Fruit fly (Drosophila melanogaster): ENCODE measurements around the gene MBD-like.

Gene MBD-like

DNA sequence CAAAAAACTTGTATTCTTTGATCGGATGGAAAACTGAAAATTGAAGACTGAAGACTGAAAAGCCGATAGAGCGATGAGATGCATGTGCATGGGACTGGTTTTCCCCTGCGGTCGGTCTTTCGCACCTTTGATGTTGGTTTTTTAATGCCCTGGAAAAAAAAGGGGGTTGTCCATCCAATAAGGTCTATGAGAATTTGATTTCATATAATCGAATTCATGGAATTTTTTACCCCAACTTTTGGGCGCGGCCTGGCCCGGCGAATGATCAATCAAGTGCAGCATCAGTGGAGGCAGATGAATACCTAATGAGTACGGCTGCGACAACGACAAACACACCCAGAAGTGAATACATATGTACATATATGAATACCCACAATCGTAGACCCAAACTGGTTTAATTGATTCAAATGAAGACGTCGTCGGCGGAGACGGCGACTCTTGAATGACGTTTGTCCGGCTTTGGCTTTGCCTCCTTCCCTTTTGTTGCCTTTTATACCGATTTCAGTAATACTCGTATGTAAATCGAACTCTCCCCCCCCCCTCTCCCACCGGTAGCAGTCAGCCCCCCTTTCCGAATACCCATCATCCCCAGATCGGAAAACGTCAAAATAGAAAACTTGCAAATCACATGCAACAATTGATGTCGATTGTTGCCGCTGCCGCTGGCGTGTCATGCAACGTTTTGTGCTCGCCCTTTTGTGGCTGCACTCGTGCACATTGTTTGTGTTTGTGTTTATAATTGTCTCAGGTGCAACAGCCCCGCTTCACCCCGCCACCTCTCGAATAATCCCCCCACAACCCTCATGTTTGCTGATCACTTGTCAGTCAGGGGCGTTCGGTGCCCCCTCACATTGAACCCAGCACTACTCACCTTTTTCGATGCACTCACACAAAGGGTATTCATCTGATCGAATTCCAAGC lies 43.7 kb downstream of the MBD-like start:
- TF ChIP-seq CG32264 (GFP tag; optimal IDR thresholded peaks at IDR 0.05) (no peak), CG9705 (GFP tag; optimal IDR thresholded peaks at IDR 0.05) (no peak)

DNA sequence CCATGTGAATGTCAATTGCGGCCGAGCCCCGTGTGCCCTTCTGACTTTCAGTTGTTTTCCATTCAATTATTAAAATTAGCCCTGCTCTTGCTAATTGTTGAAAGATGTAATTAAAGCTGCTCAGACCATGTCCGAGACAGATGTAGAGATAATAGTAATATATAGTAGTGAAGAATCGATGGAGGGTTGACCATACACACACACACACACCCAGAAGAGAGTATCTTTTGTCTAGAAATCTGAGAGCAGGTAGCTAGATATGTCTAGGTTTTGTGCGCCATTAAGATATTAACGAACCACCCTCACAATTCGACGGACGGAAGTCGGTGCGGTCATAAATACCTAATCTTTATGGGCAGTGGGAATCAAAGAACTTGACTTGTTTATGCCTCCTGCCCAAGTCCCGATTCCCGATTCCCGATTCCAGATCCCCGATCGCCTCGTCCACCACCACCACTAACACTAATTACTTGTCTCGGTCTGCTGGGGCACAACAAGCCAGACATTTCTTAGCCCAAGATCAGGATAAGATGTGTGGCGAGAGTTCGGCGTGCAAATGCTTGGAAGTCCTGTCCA lies 45.0 kb downstream of the MBD-like start:
- TF ChIP-seq Jra (GFP tag; optimal IDR thresholded peaks at IDR 0.05), result no peak
- TF ChIP-seq GATAd (GFP tag; optimal IDR thresholded peaks at IDR 0.05), result no peak
- no peak for TF ChIP-seq sv (GFP tag; optimal IDR thresholded peaks at IDR 0.05)
- no peak for TF ChIP-seq Myc (optimal IDR thresholded peaks at IDR 0.05)
- TF ChIP-seq tai (GFP tag; optimal IDR thresholded peaks at IDR 0.05), result no peak
- TF ChIP-seq br (GFP tag; optimal IDR thresholded peaks at IDR 0.05), result no peak
- TF ChIP-seq Hr78 (GFP tag; optimal IDR thresholded peaks at IDR 0.05), result no peak
- no peak for TF ChIP-seq dsf (GFP tag; optimal IDR thresholded peaks at IDR 0.05; ENCODE audit: borderline replicate concordance)
- no peak for TF ChIP-seq Dif (GFP tag; optimal IDR thresholded peaks at IDR 0.05; ENCODE audit: partially characterized antibody)
- TF ChIP-seq sage (GFP tag; optimal IDR thresholded peaks at IDR 0.05), result no peak
- no peak for TF ChIP-seq Abd-B (GFP tag; optimal IDR thresholded peaks at IDR 0.05)
- TF ChIP-seq CG9705 (GFP tag; optimal IDR thresholded peaks at IDR 0.05), result no peak
- no peak for TF ChIP-seq Rel (GFP tag; optimal IDR thresholded peaks at IDR 0.05)
- TF ChIP-seq Rel (tag; optimal IDR thresholded peaks at IDR 0.05), result no peak
- TF ChIP-seq N (GFP tag; optimal IDR thresholded peaks at IDR 0.05), result no peak
- TF ChIP-seq h (GFP tag; optimal IDR thresholded peaks at IDR 0.05), result no peak
- no peak for TF ChIP-seq fru (GFP tag; optimal IDR thresholded peaks at IDR 0.05)

DNA sequence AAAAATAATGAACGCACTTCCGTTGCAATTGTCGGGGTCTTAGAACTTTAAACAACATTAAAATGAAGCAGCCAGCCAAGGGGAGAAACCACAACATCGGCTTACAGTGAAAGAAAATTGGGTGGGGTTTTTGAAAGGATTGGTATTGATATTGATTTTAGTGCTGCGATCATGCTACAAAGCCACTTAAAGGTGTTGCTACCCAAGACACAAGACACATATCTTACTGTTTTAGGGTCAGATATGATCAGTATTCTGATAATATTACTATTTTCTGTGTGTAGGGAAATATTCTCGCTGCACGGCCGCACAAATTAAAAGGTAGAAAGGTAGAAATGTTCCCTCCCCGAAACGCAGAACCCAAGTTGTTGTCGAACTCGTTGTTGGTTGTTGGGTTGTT lies 45.5 kb downstream of the MBD-like start:
- TF ChIP-seq dl (GFP tag; optimal IDR thresholded peaks at IDR 0.05; ENCODE audit: insufficient read depth in 1 of 2, partially characterized antibody in 2 of 2) (no peak), Abd-B (GFP tag; optimal IDR thresholded peaks at IDR 0.05) (no peak), Myc (optimal IDR thresholded peaks at IDR 0.05) (no peak), Hr78 (GFP tag; optimal IDR thresholded peaks at IDR 0.05) (no peak), br (GFP tag; optimal IDR thresholded peaks at IDR 0.05) (peak; percentile 21), OdsH (GFP tag; optimal IDR thresholded peaks at IDR 0.05) (no peak), dsf (GFP tag; optimal IDR thresholded peaks at IDR 0.05; ENCODE audit: borderline replicate concordance) (no peak), psq (GFP tag; optimal IDR thresholded peaks at IDR 0.05) (no peak), Mio (GFP tag; optimal IDR thresholded peaks at IDR 0.05) (no peak), fru (GFP tag; optimal IDR thresholded peaks at IDR 0.05) (peak; percentile 40), dmrt93B (GFP tag; optimal IDR thresholded peaks at IDR 0.05) (no peak), Jra (GFP tag; optimal IDR thresholded peaks at IDR 0.05) (no peak), Hnf4 (GFP tag; optimal IDR thresholded peaks at IDR 0.05) (no peak), HLH106 (tag; optimal IDR thresholded peaks at IDR 0.05) (peak; percentile 6), Dif (GFP tag; optimal IDR thresholded peaks at IDR 0.05; ENCODE audit: partially characterized antibody) (no peak), Dfd (GFP tag; optimal IDR thresholded peaks at IDR 0.05) (no peak), CG32264 (GFP tag; optimal IDR thresholded peaks at IDR 0.05) (no peak), N (GFP tag; optimal IDR thresholded peaks at IDR 0.05) (no peak), ey (GFP tag; optimal IDR thresholded peaks at IDR 0.05) (peak; percentile 23), lola (GFP tag; optimal IDR thresholded peaks at IDR 0.05) (no peak), Sp1 (GFP tag; optimal IDR thresholded peaks at IDR 0.05) (no peak), brk (GFP tag; optimal IDR thresholded peaks at IDR 0.05) (no peak), rgr (GFP tag; optimal IDR thresholded peaks at IDR 0.05) (peak; percentile 9), CG9705 (GFP tag; optimal IDR thresholded peaks at IDR 0.05) (no peak), CrebA (GFP tag; optimal IDR thresholded peaks at IDR 0.05; ENCODE audit: borderline replicate concordance) (no peak), h (GFP tag; optimal IDR thresholded peaks at IDR 0.05) (peak; percentile 33), foxo (GFP tag; optimal IDR thresholded peaks at IDR 0.05) (peak in 1 of 2 experiments; percentile 37), Vsx2 (GFP tag; optimal IDR thresholded peaks at IDR 0.05; ENCODE audit: partially characterized antibody) (no peak), Rel (GFP tag; optimal IDR thresholded peaks at IDR 0.05) (no peak), Rel (tag; optimal IDR thresholded peaks at IDR 0.05) (no peak), jim (GFP tag; optimal IDR thresholded peaks at IDR 0.05) (no peak)

Measured in whole organism, wandering third instar larva.